Worm (Caenorhabditis elegans) whole organism, L1 larva: Measurements from ENCODE around the gene ins-31.
A peak's percentile ranks its signal among the peaks of the same experiment; 100 is the strongest.

ENCODE experiments used
- C04F5.9 ChIP-seq: sonication (generic microtip); optimal IDR thresholded peaks from 2 replicates; lab custom pipeline; 2016; ENCODE audit warnings: missing genetic modification characterization, missing compliant biosample characterization
- C16A3.4 ChIP-seq: fragments of 150-350 bp; optimal IDR thresholded peaks from 2 replicates; lab custom pipeline; 2014; ENCODE audit warnings: missing biosample characterization, missing genetic modification characterization
- C34B4.2 ChIP-seq: sonication (generic microtip); optimal IDR thresholded peaks from 2 replicates; lab custom pipeline; 2017; ENCODE audit warnings: mild to moderate bottlenecking, missing genetic modification characterization, missing compliant biosample characterization
- Y116A8C.19 ChIP-seq: sonication (generic microtip); optimal IDR thresholded peaks from 2 replicates; lab custom pipeline; 2016; ENCODE audit warnings: missing compliant biosample characterization, missing genetic modification characterization, borderline replicate concordance
- aha-1 ChIP-seq: fragments of 150-350 bp; optimal IDR thresholded peaks from 2 replicates; lab custom pipeline; 2014; ENCODE audit warnings: missing biosample characterization, missing genetic modification characterization
- alr-1 ChIP-seq: fragments of 200-800 bp; sonication (Bioruptor generic); optimal IDR thresholded peaks from 2 replicates; lab custom pipeline; 2018; ENCODE audit warnings: borderline replicate concordance, mild to moderate bottlenecking, missing genetic modification characterization, missing compliant biosample characterization
- aly-2 ChIP-seq: fragments of 150-350 bp; optimal IDR thresholded peaks from 2 replicates; lab custom pipeline; 2014; ENCODE audit warnings: missing biosample characterization, missing genetic modification characterization
- blmp-1 ChIP-seq: fragments of 150-350 bp; optimal IDR thresholded peaks from 2 replicates; lab custom pipeline; 2014; ENCODE audit warnings: missing biosample characterization, missing genetic modification characterization
- ceh-8 ChIP-seq: fragments of 200-800 bp; sonication (Bioruptor generic); optimal IDR thresholded peaks from 2 replicates; lab custom pipeline; 2018; ENCODE audit warnings: mild to moderate bottlenecking, missing genetic modification characterization, moderate library complexity, missing compliant biosample characterization
- ceh-82 ChIP-seq, 3 experiments: fragments of 150-350 bp in 1 of 3; sonication (generic microtip) in 2 of 3; optimal IDR thresholded peaks; 2 replicates each; lab custom pipeline; 2014 to 2017; ENCODE audit warnings: missing biosample characterization in 3 of 3, missing genetic modification characterization in 3 of 3
- ceh-88 ChIP-seq: fragments of 200-800 bp; sonication (Bioruptor generic); IDR thresholded peaks from 2 replicates; pipeline ENCODE4 v1.3.6; 2022; ENCODE audit warnings: missing genetic modification characterization, missing compliant biosample characterization
- ces-1 ChIP-seq: fragments of 150-350 bp; optimal IDR thresholded peaks from 2 replicates; lab custom pipeline; 2014; ENCODE audit warnings: missing biosample characterization, missing genetic modification reagents, missing genetic modification characterization
- dpl-1 ChIP-seq, 3 experiments: fragments of 150-350 bp in 2 of 3; sonication (generic microtip) in 1 of 3; optimal IDR thresholded peaks; 2 replicates each; lab custom pipeline; 2014 to 2017; ENCODE audit warnings: missing biosample characterization in 3 of 3, missing genetic modification characterization in 3 of 3, missing genetic modification reagents in 3 of 3
- efl-1 ChIP-seq, 4 experiments: fragments of 150-350 bp; optimal IDR thresholded peaks in 3 of 4; peaks in 1 of 4; 1 replicate in 1 of 4; 2 replicates in 3 of 4; lab custom pipeline; 2014; ENCODE audit warnings: missing biosample characterization in 2 of 4, missing genetic modification characterization in 2 of 4, missing genetic modification reagents in 2 of 4
- egl-13 ChIP-seq: sonication (generic microtip); optimal IDR thresholded peaks from 2 replicates; lab custom pipeline; 2016; ENCODE audit warnings: missing genotype, missing genetic modification reagents, missing genetic modification characterization, missing compliant biosample characterization
- egl-27 ChIP-seq, 2 experiments: fragments of 150-350 bp in 1 of 2; sonication (generic microtip); optimal IDR thresholded peaks; 3 replicates each; lab custom pipeline; 2017 to 2018; ENCODE audit warnings: missing biosample characterization in 2 of 2, missing genetic modification characterization in 2 of 2, missing genetic modification reagents in 2 of 2
- elt-2 ChIP-seq: sonication (generic microtip); optimal IDR thresholded peaks from 2 replicates; lab custom pipeline; 2016; ENCODE audit warnings: missing genetic modification characterization, mild to moderate bottlenecking, inconsistent platforms, missing compliant biosample characterization, missing genetic modification reagents
- ets-5 ChIP-seq: fragments of 200-800 bp; sonication (Bioruptor generic); IDR thresholded peaks from 2 replicates; pipeline ENCODE4 v1.3.6; 2022; ENCODE audit warnings: missing genetic modification characterization, missing compliant biosample characterization
- fkh-10 ChIP-seq: sonication (generic microtip); optimal IDR thresholded peaks from 2 replicates; lab custom pipeline; 2017; ENCODE audit warnings: missing biosample characterization, missing genetic modification reagents, missing genetic modification characterization
- fkh-4 ChIP-seq: sonication (generic microtip); optimal IDR thresholded peaks from 2 replicates; lab custom pipeline; 2016; ENCODE audit warnings: missing compliant biosample characterization, missing genetic modification characterization, borderline replicate concordance
- hlh-17 ChIP-seq: fragments of 200-800 bp; sonication (Bioruptor generic); optimal IDR thresholded peaks from 2 replicates; lab custom pipeline; 2018; ENCODE audit warnings: missing genetic modification characterization, mild to moderate bottlenecking, missing compliant biosample characterization, moderate library complexity, borderline replicate concordance
- hpl-2 ChIP-seq: fragments of 150-350 bp; optimal IDR thresholded peaks from 2 replicates; lab custom pipeline; 2014; ENCODE audit warnings: missing biosample characterization, missing genetic modification reagents, missing genetic modification characterization
- irx-1 ChIP-seq: sonication (generic microtip); optimal IDR thresholded peaks from 2 replicates; lab custom pipeline; 2016; ENCODE audit warnings: missing genetic modification characterization, missing compliant biosample characterization
- jun-1 ChIP-seq: fragments of 150-350 bp; optimal IDR thresholded peaks from 2 replicates; lab custom pipeline; 2014; ENCODE audit warnings: missing biosample characterization, missing genetic modification reagents, missing genetic modification characterization
- lin-13 ChIP-seq: fragments of 150-350 bp; optimal IDR thresholded peaks from 2 replicates; lab custom pipeline; 2014; ENCODE audit warnings: missing biosample characterization, missing genetic modification reagents, missing genetic modification characterization
- lin-15B ChIP-seq: fragments of 150-350 bp; sonication (generic microtip); optimal IDR thresholded peaks from 3 replicates; lab custom pipeline; 2014; ENCODE audit warnings: missing biosample characterization, missing genetic modification characterization
- lin-35 ChIP-seq, 2 experiments: fragments of 150-350 bp; optimal IDR thresholded peaks; 2 replicates each; lab custom pipeline; 2014; ENCODE audit warnings: missing biosample characterization in 2 of 2, missing genetic modification characterization in 2 of 2, missing genetic modification reagents in 2 of 2
- lin-39 ChIP-seq: fragments of 150-350 bp; optimal IDR thresholded peaks from 2 replicates; lab custom pipeline; 2014; ENCODE audit warnings: missing biosample characterization, missing genetic modification reagents, missing genetic modification characterization
- lir-3 ChIP-seq: sonication (generic microtip); optimal IDR thresholded peaks from 2 replicates; lab custom pipeline; 2016; ENCODE audit warnings: mild to moderate bottlenecking, missing genetic modification characterization, moderate library complexity, missing compliant biosample characterization; ENCODE audit not compliant: poor library complexity
- lsy-2 ChIP-seq, 2 experiments: fragments of 150-350 bp; optimal IDR thresholded peaks; 2 replicates each; lab custom pipeline; 2014; ENCODE audit warnings: missing biosample characterization in 2 of 2, missing genetic modification characterization in 2 of 2
- mab-9 ChIP-seq: fragments of 200-800 bp; sonication (Bioruptor generic); IDR thresholded peaks from 2 replicates; pipeline ENCODE4 v1.3.6; 2022; ENCODE audit warnings: missing genetic modification reagents, missing genetic modification characterization, missing compliant biosample characterization
- mef-2 ChIP-seq: fragments of 150-350 bp; optimal IDR thresholded peaks from 2 replicates; lab custom pipeline; 2014; ENCODE audit warnings: missing biosample characterization, missing genetic modification characterization
- nhr-11 ChIP-seq: fragments of 150-350 bp; optimal IDR thresholded peaks from 2 replicates; lab custom pipeline; 2014; ENCODE audit warnings: missing biosample characterization, missing genetic modification characterization
- nhr-12 ChIP-seq: sonication (generic microtip); optimal IDR thresholded peaks from 2 replicates; lab custom pipeline; 2017; ENCODE audit warnings: missing biosample characterization, missing genetic modification characterization
- nhr-47 ChIP-seq: sonication (generic microtip); optimal IDR thresholded peaks from 2 replicates; lab custom pipeline; 2016; ENCODE audit warnings: mild to moderate bottlenecking, missing genetic modification characterization, moderate library complexity, missing compliant biosample characterization
- nhr-71 ChIP-seq: sonication (generic microtip); optimal IDR thresholded peaks from 2 replicates; lab custom pipeline; 2016; ENCODE audit warnings: mild to moderate bottlenecking, missing genetic modification characterization, moderate library complexity, missing compliant biosample characterization
- nhr-77 ChIP-seq: fragments of 150-350 bp; optimal IDR thresholded peaks from 2 replicates; lab custom pipeline; 2014; ENCODE audit warnings: missing biosample characterization, missing genetic modification characterization
- nhr-84 ChIP-seq: sonication (generic microtip); optimal IDR thresholded peaks from 2 replicates; lab custom pipeline; 2017; ENCODE audit warnings: missing biosample characterization, missing genetic modification characterization
- pax-3 ChIP-seq: fragments of 200-800 bp; sonication (Bioruptor generic); optimal IDR thresholded peaks from 2 replicates; lab custom pipeline; 2018; ENCODE audit warnings: mild to moderate bottlenecking, missing genetic modification characterization, moderate library complexity, missing compliant biosample characterization
- rnt-1 ChIP-seq: sonication (generic microtip); optimal IDR thresholded peaks from 2 replicates; lab custom pipeline; 2016; ENCODE audit warnings: mild to moderate bottlenecking, missing genetic modification characterization, moderate library complexity, missing compliant biosample characterization
- skn-1 ChIP-seq: fragments of 150-350 bp; optimal IDR thresholded peaks from 2 replicates; lab custom pipeline; 2014; ENCODE audit warnings: missing biosample characterization, missing genetic modification characterization
- snu-23 ChIP-seq: sonication (generic microtip); optimal IDR thresholded peaks from 2 replicates; lab custom pipeline; 2016; ENCODE audit warnings: missing genetic modification characterization, missing compliant biosample characterization
- sox-4 ChIP-seq: sonication (generic microtip); optimal IDR thresholded peaks from 2 replicates; lab custom pipeline; 2016; ENCODE audit warnings: missing genetic modification characterization, missing compliant biosample characterization
- sup-37 ChIP-seq: fragments of 200-800 bp; sonication (Bioruptor generic); optimal IDR thresholded peaks from 2 replicates; lab custom pipeline; 2018; ENCODE audit warnings: mild to moderate bottlenecking, missing genetic modification characterization, missing compliant biosample characterization
- swsn-7 ChIP-seq: sonication (generic microtip); optimal IDR thresholded peaks from 2 replicates; lab custom pipeline; 2016; ENCODE audit warnings: missing genetic modification characterization, missing compliant biosample characterization
- unc-62 ChIP-seq: fragments of 150-350 bp; optimal IDR thresholded peaks from 2 replicates; lab custom pipeline; 2014; ENCODE audit warnings: missing biosample characterization, missing genetic modification reagents, missing genetic modification characterization
- unc-98 ChIP-seq: fragments of 200-800 bp; sonication (Bioruptor generic); IDR thresholded peaks from 2 replicates; pipeline ENCODE4 v1.3.6; 2022; ENCODE audit warnings: missing genetic modification characterization, missing compliant biosample characterization
- zip-4 ChIP-seq: fragments of 200-800 bp; sonication (Bioruptor generic); optimal IDR thresholded peaks from 2 replicates; lab custom pipeline; 2018; ENCODE audit warnings: mild to moderate bottlenecking, missing genetic modification characterization, moderate library complexity, missing compliant biosample characterization
- ztf-4 ChIP-seq: fragments of 150-350 bp; optimal IDR thresholded peaks from 2 replicates; lab custom pipeline; 2014; ENCODE audit warnings: missing biosample characterization, missing genetic modification characterization

Gene ins-31

DNA sequence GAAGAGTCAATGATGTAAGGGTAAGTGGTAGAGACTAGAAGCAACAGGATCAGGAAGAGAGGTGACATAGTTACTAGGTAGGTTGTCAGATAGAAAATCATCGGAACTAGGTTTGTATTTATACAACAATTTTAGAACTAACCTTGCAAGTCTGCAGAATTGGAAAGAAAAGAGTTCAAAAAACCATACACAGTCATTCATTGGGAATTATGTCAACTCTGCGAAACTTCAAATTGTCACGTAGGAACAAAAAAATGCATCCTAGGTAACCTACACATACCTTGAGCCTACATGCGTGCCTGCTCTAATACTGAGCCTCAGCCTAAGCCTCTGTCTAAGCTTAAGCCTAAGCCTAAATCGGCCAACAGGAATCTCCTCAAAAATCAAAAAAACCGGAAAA is 500 bp upstream of the ins-31 start, which contains the start of gene ins-19:
TSS of gene ins-19 (minus strand) at position 101 of the 400 bp plus-strand sequence.
- TF ChIP-seq lin-35 (GFP tag; optimal IDR thresholded peaks at IDR 0.05; lab: Kevin White, UChicago) (no peak), efl-1 (optimal IDR thresholded peaks at IDR 0.05; lab: Kevin White, UChicago) (no peak), efl-1 (GFP tag; optimal IDR thresholded peaks at IDR 0.05 in 1 of 2; lab: Kevin White, UChicago) (no peak), skn-1 (tag; lab: Kevin White, UChicago) (no peak), C16A3.4 (no peak), egl-27 (tag; optimal IDR thresholded peaks at IDR 0.05; lab: Kevin White, UChicago) (no peak)

DNA sequence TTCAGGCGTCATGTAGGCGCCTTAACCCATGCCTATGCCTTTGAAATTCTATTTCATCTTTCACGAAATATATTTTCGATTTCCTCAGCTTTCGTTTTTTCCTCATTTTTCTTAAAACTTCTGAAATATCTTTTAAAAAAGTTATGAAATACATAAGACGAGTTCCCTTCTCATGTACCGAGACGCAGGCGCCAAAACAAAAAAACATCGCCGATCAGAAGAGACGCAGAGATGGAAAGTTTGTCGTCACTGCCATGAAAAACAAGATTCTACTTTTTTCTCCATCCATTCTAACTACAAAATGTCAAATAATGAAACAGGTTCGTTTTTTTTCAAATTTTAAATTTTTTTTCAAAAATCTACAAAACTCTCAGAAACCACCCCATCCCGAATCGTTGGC is 2.2 kb downstream of the ins-31 start, which contains the start of gene chil-24:
TSS of gene chil-24 (plus strand) at position 156 of the 400 bp plus-strand sequence.
- TF ChIP-seq lin-35 (GFP tag; optimal IDR thresholded peaks at IDR 0.05; lab: Kevin White, UChicago), result peak in 1 of 2 experiments; percentile 59
- TF ChIP-seq mab-9 (GFP tag; lab: Robert Waterston, UW), result no peak
- TF ChIP-seq unc-62, result no peak
- TF ChIP-seq swsn-7 (tag; lab: Kevin White, UChicago), result peak; percentile 5
- TF ChIP-seq ceh-8, result no peak
- TF ChIP-seq lin-39 (tag; lab: Kevin White, UChicago), result no peak
- TF ChIP-seq aha-1 (tag; lab: Kevin White, UChicago), result no peak
- no peak for TF ChIP-seq egl-13 (tag; lab: Kevin White, UChicago)
- TF ChIP-seq lir-3 (tag; lab: Kevin White, UChicago), result no peak
- no peak for TF ChIP-seq C04F5.9 (tag; lab: Kevin White, UChicago)
- TF ChIP-seq C16A3.4, result no peak
- no peak for TF ChIP-seq aly-2 (tag; lab: Kevin White, UChicago)
- no peak for TF ChIP-seq ceh-88
- TF ChIP-seq rnt-1 (tag; lab: Kevin White, UChicago), result peak; percentile 61
- no peak for TF ChIP-seq nhr-71
- TF ChIP-seq irx-1 (tag; lab: Kevin White, UChicago), result no peak
- no peak for TF ChIP-seq C34B4.2 (tag; lab: Kevin White, UChicago)
- TF ChIP-seq ceh-82 (tag; optimal IDR thresholded peaks at IDR 0.05; lab: Kevin White, UChicago), result no peak
- no peak for TF ChIP-seq fkh-10 (GFP tag; lab: Kevin White, UChicago)
- no peak for TF ChIP-seq nhr-77 (tag; lab: Kevin White, UChicago)
- no peak for TF ChIP-seq hlh-17
- no peak for TF ChIP-seq zip-4 (GFP tag; lab: Kevin White, UChicago)
- TF ChIP-seq lin-13 (GFP tag; lab: Kevin White, UChicago), result no peak
- TF ChIP-seq hpl-2 (GFP tag; lab: Kevin White, UChicago), result peak; percentile 12
- no peak for TF ChIP-seq elt-2 (tag; lab: Kevin White, UChicago)
- TF ChIP-seq sup-37, result no peak
- no peak for TF ChIP-seq mef-2 (tag; lab: Kevin White, UChicago)
- TF ChIP-seq nhr-12 (tag; lab: Kevin White, UChicago), result no peak
- TF ChIP-seq ztf-4, result no peak
- TF ChIP-seq Y116A8C.19 (tag; lab: Kevin White, UChicago), result no peak
- peak in 1 of 2 experiments; percentile 36 for TF ChIP-seq lsy-2 (tag; optimal IDR thresholded peaks at IDR 0.05; lab: Kevin White, UChicago)
- TF ChIP-seq alr-1, result no peak
- TF ChIP-seq pax-3 (tag; lab: Kevin White, UChicago), result no peak
- TF ChIP-seq fkh-4 (tag; lab: Kevin White, UChicago), result no peak
- TF ChIP-seq snu-23 (GFP tag; lab: Kevin White, UChicago), result peak; percentile 44
- peak in 2 of 3 experiments; percentile 9 to 11 for TF ChIP-seq dpl-1 (GFP tag; optimal IDR thresholded peaks at IDR 0.05; lab: Kevin White, UChicago)
- TF ChIP-seq nhr-84 (tag; lab: Kevin White, UChicago), result no peak
- TF ChIP-seq unc-98 (GFP tag; lab: Robert Waterston, UW), result no peak
- TF ChIP-seq nhr-47 (tag; lab: Kevin White, UChicago), result no peak
- TF ChIP-seq skn-1 (tag; lab: Kevin White, UChicago), result peak; percentile 45
- TF ChIP-seq nhr-11 (tag; lab: Kevin White, UChicago), result no peak
- no peak for TF ChIP-seq lin-15B (tag; lab: Kevin White, UChicago)
- TF ChIP-seq jun-1, result no peak
- TF ChIP-seq efl-1 (optimal IDR thresholded peaks at IDR 0.05; lab: Kevin White, UChicago), result peak; percentile 56 to 68
- TF ChIP-seq efl-1 (GFP tag; optimal IDR thresholded peaks at IDR 0.05 in 1 of 2; lab: Kevin White, UChicago), result peak; percentile 14 to 92
- TF ChIP-seq ces-1 (GFP tag; lab: Kevin White, UChicago), result no peak
- no peak for TF ChIP-seq sox-4 (tag; lab: Kevin White, UChicago)
- peak; percentile 21 for TF ChIP-seq blmp-1 (tag; lab: Kevin White, UChicago)
- no peak for TF ChIP-seq ets-5 (GFP tag; lab: Robert Waterston, UW)
